Worm (Caenorhabditis elegans) whole organism, young adult: Measurements from ENCODE around the gene rpn-1.

Source experiments
- B0019.2 ChIP-seq: fragments of 200-800 bp; sonication (Bioruptor generic); conservative IDR thresholded peaks from 2 replicates; pipeline ENCODE4 v1.3.6; 2022; ENCODE audit warnings: missing genetic modification reagents, missing genetic modification characterization, missing compliant biosample characterization
- C06A6.2 ChIP-seq: fragments of 200-800 bp; sonication (Bioruptor generic); conservative IDR thresholded peaks from 2 replicates; pipeline ENCODE4 v1.3.6; 2022; ENCODE audit warnings: missing genetic modification characterization, missing compliant biosample characterization
- C17E4.6 ChIP-seq: fragments of 200-800 bp; sonication (Bioruptor generic); IDR thresholded peaks from 2 replicates; pipeline ENCODE4 v1.3.6; 2022; ENCODE audit warnings: missing genetic modification reagents, missing genetic modification characterization, missing compliant biosample characterization
- F22D6.2 ChIP-seq: sonication (generic microtip); optimal IDR thresholded peaks from 2 replicates; lab custom pipeline; 2016; ENCODE audit warnings: mild to moderate bottlenecking, missing genetic modification characterization, missing compliant biosample characterization
- K11D2.4 ChIP-seq: fragments of 200-800 bp; sonication (Bioruptor generic); IDR thresholded peaks from 2 replicates; pipeline ENCODE4 v1.3.6; 2022; ENCODE audit warnings: missing genetic modification reagents, missing genetic modification characterization, missing compliant biosample characterization
- K12H6.12 ChIP-seq: fragments of 200-800 bp; sonication (Bioruptor generic); optimal IDR thresholded peaks from 2 replicates; lab custom pipeline; 2018; ENCODE audit warnings: mild to moderate bottlenecking, missing genetic modification characterization, missing compliant biosample characterization
- Y56A3A.18 ChIP-seq: fragments of 200-800 bp; sonication (Bioruptor generic); IDR thresholded peaks from 2 replicates; pipeline ENCODE4 v1.3.6; 2022; ENCODE audit warnings: missing genetic modification reagents, missing genetic modification characterization, missing compliant biosample characterization
- Y79H2A.3 ChIP-seq: fragments of 200-800 bp; sonication (Bioruptor generic); conservative IDR thresholded peaks from 2 replicates; pipeline ENCODE4 v1.3.6; 2022; ENCODE audit warnings: missing genetic modification reagents, missing genetic modification characterization, missing compliant biosample characterization
- ZK185.1 ChIP-seq: sonication (generic microtip); optimal IDR thresholded peaks from 2 replicates; lab custom pipeline; 2016; ENCODE audit warnings: mild to moderate bottlenecking, missing genetic modification characterization, missing compliant biosample characterization; ENCODE audit not compliant: poor library complexity, severe bottlenecking
- atf-7 ChIP-seq: sonication (generic microtip); optimal IDR thresholded peaks from 2 replicates; lab custom pipeline; 2017; ENCODE audit warnings: mild to moderate bottlenecking, missing genetic modification characterization, missing compliant biosample characterization
- cebp-1 ChIP-seq, 2 experiments: fragments of 200-800 bp in 1 of 2; sonication (Bioruptor generic) in 1 of 2; sonication (generic microtip) in 1 of 2; IDR thresholded peaks in 1 of 2; optimal IDR thresholded peaks in 1 of 2; 2 replicates each; pipeline versions ENCODE4 v1.3.6 to Lab custom; 2017 to 2022; ENCODE audit warnings: missing compliant biosample characterization in 2 of 2, missing genetic modification characterization in 2 of 2, mild to moderate bottlenecking in 1 of 2, missing genetic modification reagents in 1 of 2, moderate library complexity in 1 of 2
- ceh-27 ChIP-seq: fragments of 200-800 bp; sonication (Bioruptor generic); optimal IDR thresholded peaks from 2 replicates; lab custom pipeline; 2018; ENCODE audit warnings: mild to moderate bottlenecking, missing genetic modification characterization, moderate library complexity, missing compliant biosample characterization
- chd-7 ChIP-seq: sonication (generic microtip); optimal IDR thresholded peaks from 2 replicates; lab custom pipeline; 2016; ENCODE audit warnings: mild to moderate bottlenecking, missing genetic modification characterization, moderate library complexity, missing compliant biosample characterization
- egl-44 ChIP-seq: fragments of 200-800 bp; sonication (Bioruptor generic); IDR thresholded peaks from 2 replicates; pipeline ENCODE4 v1.3.6; 2022; ENCODE audit warnings: missing genetic modification reagents, missing genetic modification characterization, missing compliant biosample characterization
- ets-4 ChIP-seq: fragments of 200-800 bp; sonication (Bioruptor generic); optimal IDR thresholded peaks from 2 replicates; lab custom pipeline; 2018; ENCODE audit warnings: mild to moderate bottlenecking, missing genetic modification characterization, missing compliant biosample characterization
- let-607 ChIP-seq, 2 experiments: fragments of 200-800 bp in 1 of 2; sonication (Bioruptor generic) in 1 of 2; sonication (generic microtip) in 1 of 2; optimal IDR thresholded peaks; 2 replicates each; lab custom pipeline; 2016 to 2018; ENCODE audit warnings: mild to moderate bottlenecking in 2 of 2, missing compliant biosample characterization in 2 of 2, missing genetic modification characterization in 2 of 2, moderate library complexity in 2 of 2, missing genotype in 1 of 2
- lin-35 ChIP-seq, 3 experiments: fragments of 150-350 bp in 2 of 3; sonication (generic microtip) in 1 of 3; optimal IDR thresholded peaks; 2 replicates each; lab custom pipeline; 2014 to 2018; ENCODE audit warnings: missing biosample characterization in 3 of 3, missing genetic modification characterization in 3 of 3, missing genetic modification reagents in 3 of 3
- lin-40 ChIP-seq: sonication (generic microtip); optimal IDR thresholded peaks from 2 replicates; lab custom pipeline; 2016; ENCODE audit warnings: missing genetic modification characterization, mild to moderate bottlenecking, missing compliant biosample characterization, missing genotype, missing genetic modification reagents
- lin-54 ChIP-seq: fragments of 200-800 bp; sonication (Bioruptor generic); optimal IDR thresholded peaks from 2 replicates; lab custom pipeline; 2018; ENCODE audit warnings: mild to moderate bottlenecking, missing genetic modification characterization, missing compliant biosample characterization
- madf-6 ChIP-seq: fragments of 200-800 bp; sonication (Bioruptor generic); IDR thresholded peaks from 2 replicates; pipeline ENCODE4 v1.3.6; 2022; ENCODE audit warnings: missing genetic modification reagents, missing genetic modification characterization, missing compliant biosample characterization
- nfyb-1 ChIP-seq: fragments of 200-800 bp; sonication (Bioruptor generic); IDR thresholded peaks from 2 replicates; pipeline ENCODE4 v1.3.6; 2022; ENCODE audit warnings: missing genetic modification reagents, missing genetic modification characterization, missing compliant biosample characterization
- nhr-179 ChIP-seq: sonication (generic microtip); optimal IDR thresholded peaks from 2 replicates; lab custom pipeline; 2016; ENCODE audit warnings: mild to moderate bottlenecking, missing genetic modification characterization, missing compliant biosample characterization
- nhr-80 ChIP-seq: sonication (generic microtip); optimal IDR thresholded peaks from 2 replicates; lab custom pipeline; 2016; ENCODE audit warnings: missing genetic modification characterization, missing compliant biosample characterization
- snpc-1.3 ChIP-seq: sonication (generic microtip); optimal IDR thresholded peaks from 2 replicates; lab custom pipeline; 2017; ENCODE audit warnings: missing genetic modification characterization, mild to moderate bottlenecking, missing compliant biosample characterization, antibody characterized with exemption, moderate library complexity, missing genotype, missing genetic modification reagents; ENCODE audit not compliant: insufficient read depth
- snpc-4 ChIP-seq, 5 experiments: fragments of 150-350 bp in 1 of 5; sonication (generic microtip) in 4 of 5; optimal IDR thresholded peaks; 2 replicates each; lab custom pipeline; 2014 to 2018; ENCODE audit warnings: missing genetic modification characterization in 5 of 5, missing biosample characterization in 3 of 5, antibody characterized with exemption in 2 of 5, mild to moderate bottlenecking in 2 of 5, missing compliant biosample characterization in 2 of 5, missing genotype in 2 of 5, moderate library complexity in 2 of 5, missing genetic modification reagents in 1 of 5
- somi-1 ChIP-seq: fragments of 200-800 bp; sonication (Bioruptor generic); optimal IDR thresholded peaks from 2 replicates; lab custom pipeline; 2018; ENCODE audit warnings: mild to moderate bottlenecking, missing genetic modification characterization, missing compliant biosample characterization
- tbp1 ChIP-seq: fragments of 200-800 bp; sonication (Bioruptor generic); optimal IDR thresholded peaks from 2 replicates; lab custom pipeline; 2018; ENCODE audit warnings: mild to moderate bottlenecking, missing genetic modification characterization, missing compliant biosample characterization
- tlf-1 ChIP-seq: fragments of 200-800 bp; sonication (Bioruptor generic); optimal IDR thresholded peaks from 2 replicates; lab custom pipeline; 2018; ENCODE audit warnings: mild to moderate bottlenecking, missing genetic modification characterization, missing compliant biosample characterization
- unc-62 ChIP-seq: fragments of 150-350 bp; optimal IDR thresholded peaks from 2 replicates; lab custom pipeline; 2014; ENCODE audit warnings: missing biosample characterization, missing genetic modification reagents, missing genetic modification characterization
- ztf-22 ChIP-seq: fragments of 200-800 bp; sonication (Bioruptor generic); optimal IDR thresholded peaks from 2 replicates; lab custom pipeline; 2018; ENCODE audit warnings: mild to moderate bottlenecking, missing genetic modification characterization, moderate library complexity, missing compliant biosample characterization
- ztf-25 ChIP-seq: fragments of 200-800 bp; sonication (Bioruptor generic); IDR thresholded peaks from 2 replicates; pipeline ENCODE4 v1.3.6; 2022; ENCODE audit warnings: missing genetic modification reagents, missing genetic modification characterization, missing compliant biosample characterization

rpn-1 gene

ce11 chrIV:6880415-6880814 lies 29.3 kb downstream of the rpn-1 start:
- TF ChIP-seq ztf-22 (GFP tag; lab: Kevin White, UChicago) (peak; percentile 75), ets-4 (GFP tag; lab: Kevin White, UChicago) (peak; percentile 49), nfyb-1 (GFP tag; lab: Robert Waterston, UW) (0 out of 2 replicates have a peak, but pooled peaks have one; percentile 47), madf-6 (no peak), tbp1 (GFP tag; lab: Kevin White, UChicago) (peak; percentile 17), unc-62 (peak; percentile 16), C17E4.6 (GFP tag; lab: Robert Waterston, UW) (no peak), nhr-80 (peak; percentile 81), egl-44 (GFP tag; lab: Robert Waterston, UW) (0 out of 2 replicates have a peak, but pooled peaks have one; percentile 13), cebp-1 (GFP tag; IDR thresholded peaks at IDR 0.05; lab: Robert Waterston, UW) (no peak), cebp-1 (tag; optimal IDR thresholded peaks at IDR 0.05; lab: Kevin White, UChicago) (peak; percentile 27), tlf-1 (GFP tag; lab: Kevin White, UChicago) (peak; percentile 8), let-607 (tag; optimal IDR thresholded peaks at IDR 0.05; lab: Kevin White, UChicago) (peak in 1 of 2 experiments; percentile 55), Y56A3A.18 (0 out of 2 replicates have a peak, but pooled peaks have one; percentile 42), atf-7 (tag; lab: Kevin White, UChicago) (peak; percentile 71), B0019.2 (GFP tag; lab: Robert Waterston, UW) (no peak), nhr-179 (no peak)

ce11 chrIV:6879666-6880210 lies 30.0 kb downstream of the rpn-1 start:
- TF ChIP-seq snpc-1.3 (tag; lab: Kevin White, UChicago) (no peak), nhr-80 (peak; percentile 50)

- peak; percentile 71 for TF ChIP-seq K12H6.12 (tag; lab: Kevin White, UChicago)
- TF ChIP-seq ZK185.1, result peak; percentile 18
- peak; percentile 59; the same call in 1 of the 2 replicates for TF ChIP-seq K11D2.4 (GFP tag; lab: Robert Waterston, UW)
- no peak for TF ChIP-seq snpc-4 (GFP tag; optimal IDR thresholded peaks at IDR 0.05; lab: Kevin White, UChicago)
- peak in 1 of 4 experiments; percentile 31 for TF ChIP-seq snpc-4 (tag; optimal IDR thresholded peaks at IDR 0.05; lab: Kevin White, UChicago)
- no peak for TF ChIP-seq F22D6.2 (tag; lab: Kevin White, UChicago)
- peak; percentile 8 for TF ChIP-seq chd-7 (tag; lab: Kevin White, UChicago)
- TF ChIP-seq Y79H2A.3 (GFP tag; lab: Robert Waterston, UW), result no peak
- peak; percentile 31 for TF ChIP-seq lin-54
- no peak for TF ChIP-seq ztf-25 (GFP tag; lab: Robert Waterston, UW)
- TF ChIP-seq somi-1 (GFP tag; lab: Kevin White, UChicago), result peak; percentile 72
- peak in 1 of 3 experiments; percentile 47 for TF ChIP-seq lin-35 (GFP tag; optimal IDR thresholded peaks at IDR 0.05; lab: Kevin White, UChicago)
- peak; percentile 53 for TF ChIP-seq ceh-27
- TF ChIP-seq C06A6.2 (GFP tag; lab: Robert Waterston, UW), result peak; percentile 40; the same call in 1 of the 2 replicates
- TF ChIP-seq atf-7 (tag; lab: Kevin White, UChicago), result no peak
- TF ChIP-seq lin-40 (tag; lab: Kevin White, UChicago), result peak; percentile 52
Measured at ce11 chrIV:6878912-6879554, 30.7 kb downstream of the rpn-1 start.
